Worm (Caenorhabditis elegans): Measurements from ENCODE around the gene ZK353.4.

- no peak for TF ChIP-seq nhr-20 (tag; optimal IDR thresholded peaks at IDR 0.05)
- TF ChIP-seq alr-1 (tag; optimal IDR thresholded peaks at IDR 0.05; ENCODE audit: borderline replicate concordance): no peak
- no peak for TF ChIP-seq unc-130 (tag; optimal IDR thresholded peaks at IDR 0.05)
- TF ChIP-seq nhr-47 (tag; optimal IDR thresholded peaks at IDR 0.05): no peak
- TF ChIP-seq nhr-90 (tag; optimal IDR thresholded peaks at IDR 0.05; ENCODE audit: poor library complexity): no peak
- no peak for TF ChIP-seq xbp-1 (tag; optimal IDR thresholded peaks at IDR 0.05)
- no peak for TF ChIP-seq sptf-1 (tag; optimal IDR thresholded peaks at IDR 0.05)
- no peak for TF ChIP-seq C34B4.2 (tag; optimal IDR thresholded peaks at IDR 0.05)
- TF ChIP-seq snpc-4 (tag; optimal IDR thresholded peaks at IDR 0.05): no peak
- no peak for TF ChIP-seq skn-1 (tag; optimal IDR thresholded peaks at IDR 0.05)
- no peak for TF ChIP-seq ama-1 (optimal IDR thresholded peaks at IDR 0.05)
Measured at ce11 chrIII:8429497-8429896, 40.1 kb upstream of the ZK353.4 start.
